Worm (Caenorhabditis elegans): ENCODE results near the gene sas-4.
A peak's percentile ranks its signal among the peaks of the same experiment; 100 is the strongest.
"Not testable (repeated sequence)": the region's sequence is repeated elsewhere in the genome, so short reads cannot be mapped to it uniquely, and the experiment has no call there.

The sas-4 gene

ce11 chrIII:8339372-8339771 lies 21.0 kb upstream of the sas-4 start, which contains the start of gene clc-28:
TSS of gene clc-28 (minus strand) at chrIII:8339472.
- TF ChIP-seq tbx-8 (GFP tag; optimal IDR thresholded peaks at IDR 0.05); mls-2 (tag; optimal IDR thresholded peaks at IDR 0.05); unc-62 (GFP tag; optimal IDR thresholded peaks at IDR 0.05): not testable (repeated sequence)

- TF ChIP-seq unc-120 (tag; optimal IDR thresholded peaks at IDR 0.05; ENCODE audit: poor library complexity, severe bottlenecking): no peak
- TF ChIP-seq lin-13 (tag; optimal IDR thresholded peaks at IDR 0.05): no peak
- no peak for TF ChIP-seq lsy-2 (tag; optimal IDR thresholded peaks at IDR 0.05)
- TF ChIP-seq drap-1 (GFP tag; optimal IDR thresholded peaks at IDR 0.05): no peak
- no peak for TF ChIP-seq elt-3 (tag; optimal IDR thresholded peaks at IDR 0.05)
- TF ChIP-seq nhr-76 (tag; optimal IDR thresholded peaks at IDR 0.05): no peak
- no peak for TF ChIP-seq unc-62 (GFP tag; optimal IDR thresholded peaks at IDR 0.05)
- TF ChIP-seq nhr-28 (tag; optimal IDR thresholded peaks at IDR 0.05): no peak
- TF ChIP-seq sem-2 (GFP tag; optimal IDR thresholded peaks at IDR 0.05): no peak
- TF ChIP-seq pha-4 (tag; optimal IDR thresholded peaks at IDR 0.05): no peak
- TF ChIP-seq hlh-1 (tag; optimal IDR thresholded peaks at IDR 0.05): no peak
- no peak for TF ChIP-seq M03D4.4 (tag; optimal IDR thresholded peaks at IDR 0.05)
- no peak for TF ChIP-seq nhr-2 (tag; optimal IDR thresholded peaks at IDR 0.05)
- no peak for TF ChIP-seq ztf-11 (tag; optimal IDR thresholded peaks at IDR 0.05)
- no peak for TF ChIP-seq blmp-1 (tag; optimal IDR thresholded peaks at IDR 0.05)
- TF ChIP-seq ceh-83 (GFP tag; optimal IDR thresholded peaks at IDR 0.05): no peak
- no peak for TF ChIP-seq snpc-4 (tag; optimal IDR thresholded peaks at IDR 0.05)
- no peak for TF ChIP-seq ces-1 (GFP tag; optimal IDR thresholded peaks at IDR 0.05)
- TF ChIP-seq mep-1 (tag; optimal IDR thresholded peaks at IDR 0.05): no peak
- no peak for TF ChIP-seq zip-8 (tag; optimal IDR thresholded peaks at IDR 0.05)
Measured at ce11 chrIII:8334432-8334831, 16.0 kb upstream of the sas-4 start, which contains the start of gene ZC262.4. TSS of gene ZC262.4 (minus strand) at chrIII:8334532.

- TF ChIP-seq lsy-2 (tag; optimal IDR thresholded peaks at IDR 0.05) (peak; percentile 95), sem-2 (GFP tag; optimal IDR thresholded peaks at IDR 0.05) (no peak), ceh-83 (GFP tag; optimal IDR thresholded peaks at IDR 0.05) (no peak), hlh-1 (tag; optimal IDR thresholded peaks at IDR 0.05) (no peak), ces-1 (GFP tag; optimal IDR thresholded peaks at IDR 0.05) (peak; percentile 4), lin-32 (GFP tag; optimal IDR thresholded peaks at IDR 0.05) (no peak), mep-1 (tag; optimal IDR thresholded peaks at IDR 0.05) (no peak), unc-120 (tag; optimal IDR thresholded peaks at IDR 0.05; ENCODE audit: poor library complexity, severe bottlenecking) (no peak), ceh-39 (tag; optimal IDR thresholded peaks at IDR 0.05) (no peak)
Measured at ce11 chrIII:8331779-8332178, 13.4 kb upstream of the sas-4 start, which contains the start of the genes mrps-18A and ZC262.2. TSS of gene mrps-18A (minus strand) at chrIII:8331919. TSS of gene ZC262.2 (plus strand) at chrIII:8332062.

ce11 chrIII:8331211-8331610 lies 12.8 kb upstream of the sas-4 start, which contains the start of gene iglr-2:
TSS of gene iglr-2 (minus strand) at chrIII:8331311.
- TF ChIP-seq elt-3 (tag; optimal IDR thresholded peaks at IDR 0.05) (no peak), mab-5 (tag; optimal IDR thresholded peaks at IDR 0.05) (no peak), ceh-39 (tag; optimal IDR thresholded peaks at IDR 0.05) (no peak), unc-39 (tag; optimal IDR thresholded peaks at IDR 0.05) (no peak), unc-120 (tag; optimal IDR thresholded peaks at IDR 0.05; ENCODE audit: poor library complexity, severe bottlenecking) (no peak), sem-2 (GFP tag; optimal IDR thresholded peaks at IDR 0.05) (no peak), unc-62 (GFP tag; optimal IDR thresholded peaks at IDR 0.05) (no peak)

ce11 chrIII:8325574-8326513 lies 7.5 kb upstream of the sas-4 start, which contains the start of gene ZC262.13:
TSS of gene ZC262.13 (plus strand) at chrIII:8326214.
- no peak for TF ChIP-seq unc-62 (GFP tag; optimal IDR thresholded peaks at IDR 0.05)
- TF ChIP-seq cnd-1 (tag; optimal IDR thresholded peaks at IDR 0.05): no peak

- TF ChIP-seq nhr-12 (tag; optimal IDR thresholded peaks at IDR 0.05) (no peak), flh-1 (GFP tag; optimal IDR thresholded peaks at IDR 0.05) (no peak), unc-120 (tag; optimal IDR thresholded peaks at IDR 0.05; ENCODE audit: poor library complexity, severe bottlenecking) (no peak), mab-5 (tag; optimal IDR thresholded peaks at IDR 0.05) (no peak), elt-1 (tag; optimal IDR thresholded peaks at IDR 0.05; ENCODE audit: borderline replicate concordance, insufficient read depth) (no peak), ceh-83 (GFP tag; optimal IDR thresholded peaks at IDR 0.05) (no peak), cnd-1 (tag; optimal IDR thresholded peaks at IDR 0.05) (no peak), nhr-2 (tag; optimal IDR thresholded peaks at IDR 0.05) (no peak), ces-1 (GFP tag; optimal IDR thresholded peaks at IDR 0.05) (no peak), tbx-8 (GFP tag; optimal IDR thresholded peaks at IDR 0.05) (no peak), pha-4 (tag; optimal IDR thresholded peaks at IDR 0.05) (no peak), lin-32 (GFP tag; optimal IDR thresholded peaks at IDR 0.05) (no peak), unc-62 (GFP tag; optimal IDR thresholded peaks at IDR 0.05) (no peak), ceh-43 (GFP tag; optimal IDR thresholded peaks at IDR 0.05) (no peak), lsy-2 (tag; optimal IDR thresholded peaks at IDR 0.05) (no peak), nhr-237 (tag; optimal IDR thresholded peaks at IDR 0.05) (no peak), nhr-76 (tag; optimal IDR thresholded peaks at IDR 0.05) (no peak), hlh-1 (tag; optimal IDR thresholded peaks at IDR 0.05) (no peak)
Measured at ce11 chrIII:8324412-8324811, 6.0 kb upstream of the sas-4 start, which contains the start of gene F10E9.12. TSS of gene F10E9.12 (plus strand) at chrIII:8324542.
